Worm (Caenorhabditis elegans): ENCODE data around the gene C01C4.2.

C01C4.2 gene

ce11 chrX:3678507-3679175, 36.3 kb upstream of the C01C4.2 start, which contains the start of gene tag-52:
tag-52 (minus strand) TSS chrX:3678557.
- TF ChIP-seq nhr-25 (tag; optimal IDR thresholded peaks at IDR 0.05) (peak; percentile 8), lin-39 (tag; optimal IDR thresholded peaks at IDR 0.05) (peak; percentile 53), nhr-43 (tag; optimal IDR thresholded peaks at IDR 0.05; ENCODE audit: poor library complexity, severe bottlenecking) (peak; percentile 9), nfya-1 (tag; optimal IDR thresholded peaks at IDR 0.05; ENCODE audit: insufficient read depth) (peak; percentile 31), pqm-1 (tag; optimal IDR thresholded peaks at IDR 0.05) (peak; percentile 67), nhr-23 (tag; optimal IDR thresholded peaks at IDR 0.05) (no peak), nhr-12 (tag; optimal IDR thresholded peaks at IDR 0.05) (no peak), lsy-12 (tag; optimal IDR thresholded peaks at IDR 0.05) (peak; percentile 47), elt-1 (tag; optimal IDR thresholded peaks at IDR 0.05) (peak; percentile 50), elt-2 (tag; optimal IDR thresholded peaks at IDR 0.05) (peak; percentile 86), mml-1 (tag; optimal IDR thresholded peaks at IDR 0.05) (no peak), pha-4 (tag; optimal IDR thresholded peaks at IDR 0.05) (peak; percentile 41), nhr-76 (tag; optimal IDR thresholded peaks at IDR 0.05) (no peak), egl-5 (tag; optimal IDR thresholded peaks at IDR 0.05) (peak; percentile 63), skn-1 (tag; optimal IDR thresholded peaks at IDR 0.05) (peak; percentile 46), jun-1 (tag; optimal IDR thresholded peaks at IDR 0.05) (peak; percentile 50), aly-2 (tag; optimal IDR thresholded peaks at IDR 0.05) (no peak), lin-15B (tag; optimal IDR thresholded peaks at IDR 0.05) (peak; percentile 32), nhr-11 (tag; optimal IDR thresholded peaks at IDR 0.05) (no peak)

DNA sequence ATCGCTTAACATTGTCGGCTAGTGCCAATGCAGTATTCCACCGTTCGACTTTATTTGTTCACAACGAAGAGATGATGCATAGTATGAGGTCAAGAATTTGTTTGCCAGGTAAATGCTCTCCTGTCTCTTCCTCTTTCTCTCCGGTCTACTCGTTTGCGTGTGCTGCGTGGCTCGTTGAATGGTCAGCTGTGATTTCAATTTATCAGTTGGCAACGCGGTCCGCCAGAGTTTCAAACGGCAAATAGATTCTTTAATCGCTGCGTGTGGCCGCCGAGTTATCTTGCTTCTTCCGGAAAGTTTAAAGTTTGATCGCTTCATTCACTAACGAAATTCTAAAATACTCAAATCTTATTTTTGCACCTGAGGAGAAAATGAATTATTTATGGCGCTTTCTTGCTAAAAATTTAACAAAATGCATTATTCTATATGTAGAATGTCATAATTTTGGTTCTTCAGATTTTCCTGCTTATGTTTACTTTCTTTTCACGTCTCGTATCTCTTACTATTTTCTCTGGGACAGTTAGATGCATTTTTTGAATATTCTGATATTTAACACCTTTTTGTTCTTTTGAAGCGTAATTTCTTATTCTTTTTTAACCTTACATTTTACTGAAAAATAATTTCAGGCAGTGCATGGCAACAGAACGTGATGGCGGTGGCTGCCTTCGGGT, 34.2 kb upstream of the C01C4.2 start, which contains the start of gene tsp-17:
Gene tsp-17, plus strand, starts transcription at position 621 of the 671 bp plus-strand sequence.
- TF ChIP-seq pqm-1 (tag; optimal IDR thresholded peaks at IDR 0.05) = peak; percentile 5
- no peak for TF ChIP-seq nhr-11 (tag; optimal IDR thresholded peaks at IDR 0.05)

ce11 chrX:3683060-3683459, 31.8 kb upstream of the C01C4.2 start:
- TF ChIP-seq nhr-12 (tag; optimal IDR thresholded peaks at IDR 0.05) (no peak), sea-2 (GFP tag; optimal IDR thresholded peaks at IDR 0.05) (no peak), elt-3 (tag; optimal IDR thresholded peaks at IDR 0.05) (no peak), lsy-12 (tag; optimal IDR thresholded peaks at IDR 0.05) (no peak), nhr-67 (tag; optimal IDR thresholded peaks at IDR 0.05) (no peak), lin-39 (tag; optimal IDR thresholded peaks at IDR 0.05) (no peak), ceh-82 (tag; optimal IDR thresholded peaks at IDR 0.05) (no peak), nfya-1 (tag; optimal IDR thresholded peaks at IDR 0.05; ENCODE audit: insufficient read depth) (no peak), nhr-28 (tag; optimal IDR thresholded peaks at IDR 0.05) (no peak), nhr-25 (tag; optimal IDR thresholded peaks at IDR 0.05) (no peak), hmg-11 (tag; optimal IDR thresholded peaks at IDR 0.05) (no peak), nhr-11 (tag; optimal IDR thresholded peaks at IDR 0.05) (no peak), pqm-1 (tag; optimal IDR thresholded peaks at IDR 0.05) (no peak)

ce11 chrX:3686420-3686819, 28.5 kb upstream of the C01C4.2 start:
- TF ChIP-seq mdl-1 (tag; optimal IDR thresholded peaks at IDR 0.05) (no peak), lin-39 (tag; optimal IDR thresholded peaks at IDR 0.05) (no peak), lin-15B (tag; optimal IDR thresholded peaks at IDR 0.05) (no peak), nhr-23 (tag; optimal IDR thresholded peaks at IDR 0.05) (no peak), egl-5 (tag; optimal IDR thresholded peaks at IDR 0.05) (no peak), jun-1 (tag; optimal IDR thresholded peaks at IDR 0.05) (no peak), aly-2 (tag; optimal IDR thresholded peaks at IDR 0.05) (no peak), skn-1 (tag; optimal IDR thresholded peaks at IDR 0.05) (no peak), eor-1 (tag; optimal IDR thresholded peaks at IDR 0.05) (no peak)

DNA sequence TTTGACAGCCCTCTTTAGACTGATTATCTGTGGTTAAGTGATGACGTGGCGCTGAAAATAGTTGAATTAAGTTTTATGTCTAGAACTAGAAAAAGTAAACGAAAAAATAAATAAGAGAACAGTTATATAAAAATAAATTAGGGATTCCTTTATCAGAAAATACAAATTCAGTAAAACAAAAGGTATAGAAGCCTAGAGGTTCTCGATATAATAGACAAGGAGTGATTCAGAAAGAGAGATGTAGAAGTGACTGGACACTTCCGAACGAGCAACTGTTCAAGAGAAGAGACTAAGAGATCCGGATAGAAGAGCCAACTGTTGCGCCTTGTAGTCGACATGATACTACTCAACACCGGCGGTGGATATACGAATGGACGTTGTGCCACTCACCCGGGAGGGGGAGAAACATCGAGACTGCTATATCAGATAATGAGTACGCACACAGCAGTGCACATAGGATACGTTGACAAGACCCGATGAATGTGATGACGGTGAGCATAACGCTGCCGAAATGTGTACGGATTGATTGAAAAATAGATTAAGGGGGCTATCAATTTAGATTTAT, 25.7 kb upstream of the C01C4.2 start, which contains the start of gene tag-278:
Gene tag-278, minus strand, starts transcription at position 51 of the 565 bp plus-strand sequence.
- TF ChIP-seq egl-5 (tag; optimal IDR thresholded peaks at IDR 0.05) (peak; percentile 9), elt-1 (tag; optimal IDR thresholded peaks at IDR 0.05) (no peak), nhr-76 (tag; optimal IDR thresholded peaks at IDR 0.05) (no peak), egl-27 (tag; optimal IDR thresholded peaks at IDR 0.05) (no peak), nhr-77 (tag; optimal IDR thresholded peaks at IDR 0.05) (no peak), nfya-1 (tag; optimal IDR thresholded peaks at IDR 0.05; ENCODE audit: insufficient read depth) (peak; percentile 19), elt-3 (tag; optimal IDR thresholded peaks at IDR 0.05) (no peak)
